Worm (Caenorhabditis elegans): ENCODE data around the gene sax-3.

DNA sequence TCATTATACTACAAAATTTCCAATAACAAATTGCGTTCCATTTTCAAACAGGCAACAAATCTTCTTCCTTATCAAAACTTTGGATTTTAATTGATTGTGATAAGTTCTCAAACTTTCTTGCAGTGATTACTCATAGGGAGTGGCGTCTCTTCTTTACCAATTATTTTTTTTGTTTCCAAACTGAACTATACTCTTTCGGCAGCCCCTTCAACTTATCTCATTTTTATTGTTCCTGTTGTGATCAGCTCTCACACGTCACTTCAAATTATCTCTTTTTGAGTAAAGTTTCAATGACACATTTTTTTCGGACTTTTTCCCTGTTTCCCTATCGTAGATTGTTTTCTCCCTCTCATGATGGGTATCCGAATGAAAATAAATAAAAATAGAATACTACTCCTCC is 26.7 kb upstream of the sax-3 start:
- no peak for TF ChIP-seq lin-13 (tag; optimal IDR thresholded peaks at IDR 0.05)
- no peak for TF ChIP-seq snpc-4 (tag; optimal IDR thresholded peaks at IDR 0.05)
